Fruit fly (Drosophila melanogaster) whole organism, wandering third instar larva: Measurements from ENCODE around the gene mRpS22.

ENCODE experiments used
- Abd-B ChIP-seq: fragments of >200 bp; optimal IDR thresholded peaks from 2 replicates; lab custom pipeline; 2017; ENCODE audit warnings: missing biosample characterization, missing genetic modification characterization
- CrebA ChIP-seq: fragments of 200-800 bp; sonication (Bioruptor generic); optimal IDR thresholded peaks from 2 replicates; lab custom pipeline; 2016; ENCODE audit warnings: missing biosample characterization, mild to moderate bottlenecking, missing genetic modification characterization, borderline replicate concordance
- Dif ChIP-seq: fragments of 200-275, 200-300 bp; sonication (Bioruptor generic); optimal IDR thresholded peaks from 2 replicates; lab custom pipeline; 2018; ENCODE audit warnings: missing biosample characterization, missing genetic modification characterization; ENCODE audit not compliant: partially characterized antibody
- GATAd ChIP-seq: sonication (Bioruptor generic); optimal IDR thresholded peaks from 2 replicates; lab custom pipeline; 2016; ENCODE audit warnings: missing biosample characterization, missing genetic modification characterization
- HLH106 ChIP-seq: fragments of 200-800 bp; optimal IDR thresholded peaks from 3 replicates; lab custom pipeline; 2019; ENCODE audit warnings: missing biosample characterization, mild to moderate bottlenecking, missing genetic modification characterization, moderate library complexity
- Hnf4 ChIP-seq: fragments of 200-800 bp; sonication (Bioruptor generic); optimal IDR thresholded peaks from 2 replicates; lab custom pipeline; 2016; ENCODE audit warnings: missing biosample characterization, mild to moderate bottlenecking, missing genetic modification characterization
- Mio ChIP-seq: sonication (Bioruptor generic); optimal IDR thresholded peaks from 2 replicates; lab custom pipeline; 2016; ENCODE audit warnings: missing biosample characterization, missing genetic modification characterization
- N ChIP-seq: fragments of >200 bp; optimal IDR thresholded peaks from 2 replicates; lab custom pipeline; 2018; ENCODE audit warnings: missing biosample characterization, missing external identifiers, missing genetic modification characterization
- OdsH ChIP-seq: fragments of 200-800 bp; sonication (Bioruptor generic); optimal IDR thresholded peaks from 2 replicates; lab custom pipeline; 2016; ENCODE audit warnings: missing biosample characterization, mild to moderate bottlenecking, missing genetic modification characterization
- Rel ChIP-seq, 2 experiments: fragments of 200-800 bp; sonication (Bioruptor generic) in 1 of 2; optimal IDR thresholded peaks; 2 replicates in 1 of 2; 3 replicates in 1 of 2; lab custom pipeline; 2016 to 2019; ENCODE audit warnings: mild to moderate bottlenecking in 2 of 2, missing biosample characterization in 2 of 2, missing genetic modification characterization in 2 of 2, moderate library complexity in 1 of 2
- Vsx2 ChIP-seq: fragments of 200-300, 225-300 bp; sonication (Bioruptor generic); optimal IDR thresholded peaks from 2 replicates; lab custom pipeline; 2018; ENCODE audit warnings: missing biosample characterization, missing genetic modification characterization; ENCODE audit not compliant: partially characterized antibody
- br ChIP-seq: fragments of 200-800 bp; sonication (Bioruptor generic); optimal IDR thresholded peaks from 2 replicates; lab custom pipeline; 2016; ENCODE audit warnings: missing biosample characterization, missing genetic modification characterization
- dsf ChIP-seq: sonication (Bioruptor generic); optimal IDR thresholded peaks from 2 replicates; lab custom pipeline; 2016; ENCODE audit warnings: missing biosample characterization, missing genetic modification characterization, borderline replicate concordance
- ey ChIP-seq: fragments of 200-800 bp; sonication (Bioruptor generic); optimal IDR thresholded peaks from 2 replicates; lab custom pipeline; 2016; ENCODE audit warnings: missing biosample characterization, missing genetic modification characterization
- foxo ChIP-seq, 2 experiments: fragments of 200-800 bp; sonication (Bioruptor generic); optimal IDR thresholded peaks; 2 replicates in 1 of 2; 3 replicates in 1 of 2; lab custom pipeline; 2016 to 2017; ENCODE audit warnings: missing biosample characterization in 2 of 2, missing genetic modification characterization in 2 of 2
- fru ChIP-seq: fragments of 200-800 bp; sonication (Bioruptor generic); optimal IDR thresholded peaks from 3 replicates; lab custom pipeline; 2016; ENCODE audit warnings: missing biosample characterization, mild to moderate bottlenecking, missing genetic modification characterization
- h ChIP-seq: fragments of 200-800 bp; sonication (Bioruptor generic); optimal IDR thresholded peaks from 3 replicates; lab custom pipeline; 2016; ENCODE audit warnings: missing biosample characterization, mild to moderate bottlenecking, missing genetic modification characterization
- jim ChIP-seq: fragments of 175-275, 200-325 bp; sonication (Bioruptor generic); optimal IDR thresholded peaks from 2 replicates; lab custom pipeline; 2016; ENCODE audit warnings: missing biosample characterization, mild to moderate bottlenecking, missing genetic modification characterization
- lola ChIP-seq: fragments of >200 bp; optimal IDR thresholded peaks from 2 replicates; lab custom pipeline; 2017; ENCODE audit warnings: missing biosample characterization, missing genetic modification characterization
- pan ChIP-seq: fragments of >200 bp; optimal IDR thresholded peaks from 2 replicates; lab custom pipeline; 2017
- psq ChIP-seq: fragments of 200-800 bp; sonication (Bioruptor generic); optimal IDR thresholded peaks from 3 replicates; lab custom pipeline; 2017; ENCODE audit warnings: missing biosample characterization, mild to moderate bottlenecking, missing genetic modification characterization, moderate library complexity
- rgr ChIP-seq: fragments of 200-800 bp; sonication (Bioruptor generic); optimal IDR thresholded peaks from 3 replicates; lab custom pipeline; 2016; ENCODE audit warnings: missing biosample characterization, mild to moderate bottlenecking, missing genetic modification characterization
- sv ChIP-seq: fragments of 200-800 bp; sonication (Bioruptor generic); optimal IDR thresholded peaks from 3 replicates; lab custom pipeline; 2016; ENCODE audit warnings: missing biosample characterization, missing genetic modification characterization
- tai ChIP-seq: sonication (Bioruptor generic); optimal IDR thresholded peaks from 2 replicates; lab custom pipeline; 2016; ENCODE audit warnings: missing biosample characterization, missing genetic modification characterization
- woc ChIP-seq: sonication (Bioruptor generic); optimal IDR thresholded peaks from 2 replicates; lab custom pipeline; 2016; ENCODE audit warnings: missing biosample characterization, mild to moderate bottlenecking, missing genetic modification characterization

Gene mRpS22

dm6 chr3R:27925000-27925970 is 8.6 kb downstream of the mRpS22 start, which contains the start of gene mino (continued):
- no peak for TF ChIP-seq lola
- no peak for TF ChIP-seq jim (GFP tag; lab: Kevin White, UChicago)
- TF ChIP-seq Dif (GFP tag; lab: Kevin White, UChicago) = peak; percentile 87
- TF ChIP-seq sv (GFP tag; lab: Kevin White, UChicago) = no peak

dm6 chr3R:27925971-27926533 is 9.3 kb downstream of the mRpS22 start:
- TF ChIP-seq dsf (GFP tag; lab: Kevin White, UChicago) (no peak), OdsH (no peak), jim (GFP tag; lab: Kevin White, UChicago) (no peak), psq (GFP tag; lab: Kevin White, UChicago) (peak; percentile 7), CrebA (GFP tag; lab: Kevin White, UChicago) (no peak), foxo (GFP tag; optimal IDR thresholded peaks at IDR 0.05; lab: Kevin White, UChicago) (peak in 1 of 2 experiments; percentile 27), br (GFP tag; lab: Kevin White, UChicago) (no peak), HLH106 (tag; lab: Kevin White, UChicago) (peak; percentile 10), pan (lab: Kevin White, UChicago) (no peak)

dm6 chr3R:27926738-27927215 is 10.1 kb downstream of the mRpS22 start:
- peak; percentile 74 for TF ChIP-seq h (GFP tag; lab: Kevin White, UChicago)
- no peak for TF ChIP-seq lola
- TF ChIP-seq Rel (GFP tag; optimal IDR thresholded peaks at IDR 0.05; lab: Kevin White, UChicago) = no peak
- TF ChIP-seq Rel (tag; optimal IDR thresholded peaks at IDR 0.05; lab: Kevin White, UChicago) = peak; percentile 24

DNA sequence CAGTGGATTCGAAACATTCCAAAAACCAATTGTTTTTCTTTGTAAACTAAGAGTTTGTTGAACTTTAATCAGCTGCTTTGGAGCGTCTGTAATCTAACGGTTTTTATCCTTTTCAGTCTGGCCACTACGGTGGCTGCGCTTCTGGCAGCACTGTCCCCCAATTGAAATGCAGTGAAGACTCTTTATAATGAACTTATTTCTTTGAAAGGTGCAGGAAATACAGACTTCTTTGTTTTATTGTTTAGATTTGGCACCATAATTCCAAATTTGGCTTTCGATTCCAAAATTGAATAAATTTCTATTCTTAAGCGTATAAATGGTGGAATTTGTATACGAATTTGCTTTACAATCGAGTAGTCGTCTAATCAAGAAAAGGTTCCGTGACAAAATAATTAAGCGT is 11.4 kb downstream of the mRpS22 start, which contains the start of gene nenya:
Gene nenya, minus strand, starts transcription at position 35 of the 400 bp plus-strand sequence.
- TF ChIP-seq rgr (no peak), GATAd (GFP tag; lab: Kevin White, UChicago) (no peak), h (GFP tag; lab: Kevin White, UChicago) (no peak), Abd-B (GFP tag; lab: Kevin White, UChicago) (no peak), N (GFP tag; lab: Kevin White, UChicago) (no peak), woc (GFP tag; lab: Kevin White, UChicago) (no peak), Vsx2 (no peak), Mio (GFP tag; lab: Kevin White, UChicago) (no peak), tai (GFP tag; lab: Kevin White, UChicago) (no peak), ey (GFP tag; lab: Kevin White, UChicago) (no peak), fru (no peak), Dif (GFP tag; lab: Kevin White, UChicago) (no peak)

- TF ChIP-seq Rel (GFP tag; optimal IDR thresholded peaks at IDR 0.05; lab: Kevin White, UChicago) = no peak
- TF ChIP-seq Rel (tag; optimal IDR thresholded peaks at IDR 0.05; lab: Kevin White, UChicago) = peak; percentile 21
- TF ChIP-seq Hnf4 (GFP tag; lab: Kevin White, UChicago) = peak; percentile 61
- no peak for TF ChIP-seq br (GFP tag; lab: Kevin White, UChicago)
- peak; percentile 58 for TF ChIP-seq h (GFP tag; lab: Kevin White, UChicago)
These were observed 12.5 kb downstream of the mRpS22 start for dm6 chr3R:27928984-27929924.
